Worm (Caenorhabditis elegans) whole organism, mixed stage, embryonic: ENCODE data around the gene rps-28.

Experiments
- ces-1 ChIP-seq: fragments of 150-350 bp; optimal IDR thresholded peaks from 2 replicates; lab custom pipeline; 2014; ENCODE audit warnings: missing biosample characterization, missing genetic modification reagents, missing genetic modification characterization
- elt-1 ChIP-seq: sonication (generic microtip); optimal IDR thresholded peaks from 2 replicates; lab custom pipeline; 2017; ENCODE audit warnings: missing genetic modification characterization, mild to moderate bottlenecking, missing compliant biosample characterization, antibody characterized with exemption, moderate library complexity, borderline replicate concordance; ENCODE audit not compliant: insufficient read depth
- flh-1 ChIP-seq: fragments of 200-800 bp; sonication (Bioruptor generic); optimal IDR thresholded peaks from 2 replicates; lab custom pipeline; 2018; ENCODE audit warnings: mild to moderate bottlenecking, missing genetic modification characterization, moderate library complexity, missing compliant biosample characterization
- lsy-2 ChIP-seq: fragments of 150-350 bp; optimal IDR thresholded peaks from 2 replicates; lab custom pipeline; 2014; ENCODE audit warnings: missing biosample characterization, missing genetic modification characterization
- mab-5 ChIP-seq: fragments of 150-350 bp; optimal IDR thresholded peaks from 2 replicates; lab custom pipeline; 2014; ENCODE audit warnings: missing biosample characterization, missing genetic modification characterization
- mep-1 ChIP-seq: fragments of 150-350 bp; optimal IDR thresholded peaks from 2 replicates; lab custom pipeline; 2017; ENCODE audit warnings: missing biosample characterization, missing genetic modification reagents, missing genetic modification characterization, inconsistent platforms
- nhr-12 ChIP-seq: fragments of 150-350 bp; optimal IDR thresholded peaks from 2 replicates; lab custom pipeline; 2014; ENCODE audit warnings: missing biosample characterization, missing genetic modification characterization
- nhr-237 ChIP-seq: fragments of 150-350 bp; optimal IDR thresholded peaks from 2 replicates; lab custom pipeline; 2014; ENCODE audit warnings: missing biosample characterization, missing genetic modification characterization
- nhr-28 ChIP-seq: fragments of 150-350 bp; optimal IDR thresholded peaks from 2 replicates; lab custom pipeline; 2014; ENCODE audit warnings: missing biosample characterization, missing genetic modification characterization
- pha-4 ChIP-seq: fragments of 150-350 bp; optimal IDR thresholded peaks from 2 replicates; lab custom pipeline; 2018; ENCODE audit warnings: missing biosample characterization, missing genetic modification reagents, missing genetic modification characterization
- snpc-4 ChIP-seq: fragments of 150-350 bp; optimal IDR thresholded peaks from 2 replicates; lab custom pipeline; 2014; ENCODE audit warnings: missing biosample characterization, missing genetic modification characterization
- unc-39 ChIP-seq: fragments of 150-350 bp; optimal IDR thresholded peaks from 2 replicates; lab custom pipeline; 2014; ENCODE audit warnings: missing biosample characterization, missing genetic modification characterization
- unc-62 ChIP-seq: fragments of 150-350 bp; optimal IDR thresholded peaks from 2 replicates; lab custom pipeline; 2014; ENCODE audit warnings: missing biosample characterization, missing genetic modification reagents, missing genetic modification characterization
- ztf-11 ChIP-seq: fragments of 150-350 bp; optimal IDR thresholded peaks from 2 replicates; lab custom pipeline; 2014; ENCODE audit warnings: missing biosample characterization, missing genetic modification characterization

DNA sequence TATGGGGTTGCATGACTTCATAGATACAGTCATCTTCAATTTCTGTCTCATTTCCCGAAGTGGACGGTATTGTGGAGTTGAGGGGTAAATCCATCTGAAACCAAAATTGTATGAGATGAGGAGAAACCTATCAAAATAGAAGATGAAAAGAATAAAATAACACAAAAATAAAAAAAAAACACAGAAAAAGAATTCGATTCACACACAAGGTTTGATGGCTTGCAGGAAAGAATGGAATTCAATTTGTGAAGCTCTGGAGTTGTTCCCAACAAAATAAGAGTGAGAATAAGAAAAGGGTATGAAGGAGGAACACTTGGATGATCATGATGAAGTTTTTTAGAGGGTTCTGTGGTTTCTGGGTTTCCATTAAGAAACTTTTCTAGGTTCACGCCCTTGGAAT is 22.6 kb downstream of the rps-28 start, which contains the start of gene Y41D4B.24:
- TF ChIP-seq mep-1 (tag; lab: Kevin White, UChicago) (no peak), unc-62 (GFP tag; lab: Kevin White, UChicago) (no peak), nhr-237 (no peak), nhr-12 (tag; lab: Kevin White, UChicago) (no peak), elt-1 (tag; lab: Kevin White, UChicago) (no peak), lsy-2 (no peak), snpc-4 (no peak), flh-1 (GFP tag; lab: Kevin White, UChicago) (no peak), mab-5 (tag; lab: Kevin White, UChicago) (no peak), ces-1 (GFP tag; lab: Kevin White, UChicago) (no peak), nhr-28 (tag; lab: Kevin White, UChicago) (no peak), unc-39 (tag; lab: Kevin White, UChicago) (no peak), pha-4 (tag; lab: Kevin White, UChicago) (no peak), ztf-11 (tag; lab: Kevin White, UChicago) (no peak)
